ENCODE assay signal across 2 fruit fly cellular contexts in genomic region chr3R:25260670-25261069, dm6.
TF ChIP-seq lines count a peak whose summit lies in the region.

No protein-coding gene starts in this region.

- no peak for TF ChIP-seq CTCF in whole organism, embryonic (GFP tag; optimal IDR thresholded peaks at IDR 0.05; lab: Kevin White, UChicago)

TF ChIP-seq in whole organism, adult, 20 proteins besides CTCF, POLR2A, EP300 and RAD21:
- no peak for TF ChIP-seq CG11617 (GFP tag; optimal IDR thresholded peaks at IDR 0.05; lab: Kevin White, UChicago)
- TF ChIP-seq Clk (GFP tag; optimal IDR thresholded peaks at IDR 0.05; lab: Kevin White, UChicago), result no peak
- TF ChIP-seq toe (GFP tag; optimal IDR thresholded peaks at IDR 0.05; lab: Kevin White, UChicago), result no peak
- TF ChIP-seq CG33017 (tag; optimal IDR thresholded peaks at IDR 0.05; lab: Kevin White, UChicago), result no peak
- peak; percentile 16 for TF ChIP-seq cic (GFP tag; optimal IDR thresholded peaks at IDR 0.05; lab: Kevin White, UChicago)
- no peak for TF ChIP-seq CG12768 (GFP tag; optimal IDR thresholded peaks at IDR 0.05; lab: Kevin White, UChicago)

TF ChIP-seq in whole organism, embryonic, 481 proteins besides CTCF, POLR2A, EP300 and RAD21:
- TF ChIP-seq Oli (tag; optimal IDR thresholded peaks at IDR 0.05; lab: Kevin White, UChicago) (no peak), disco-r (GFP tag; optimal IDR thresholded peaks at IDR 0.05; lab: Kevin White, UChicago) (no peak), fd96Cb (tag; optimal IDR thresholded peaks at IDR 0.05; lab: Kevin White, UChicago) (no peak), fu2 (GFP tag; optimal IDR thresholded peaks at IDR 0.05; lab: Kevin White, UChicago) (no peak), BtbVII (GFP tag; optimal IDR thresholded peaks at IDR 0.05; lab: Kevin White, UChicago) (no peak), Awh (GFP tag; IDR thresholded peaks at IDR 0.05; lab: Robert Waterston, UW) (no peak), H2.0 (GFP tag; IDR thresholded peaks at IDR 0.05; lab: Robert Waterston, UW) (no peak), D19A (tag; optimal IDR thresholded peaks at IDR 0.05; lab: Kevin White, UChicago) (peak; percentile 52), CG13894 (tag; optimal IDR thresholded peaks at IDR 0.05; lab: Kevin White, UChicago) (no peak), CG31441 (GFP tag; IDR thresholded peaks at IDR 0.05; lab: Robert Waterston, UW) (no peak), ewg (GFP tag; optimal IDR thresholded peaks at IDR 0.05; lab: Kevin White, UChicago) (no peak), GATAe (GFP tag; conservative IDR thresholded peaks at IDR 0.05; lab: Robert Waterston, UW) (peak; percentile 53; the same call in 1 of the 2 replicates), CG3726 (GFP tag; IDR thresholded peaks at IDR 0.05; lab: Robert Waterston, UW) (no peak), mirr (GFP tag; optimal IDR thresholded peaks at IDR 0.05; lab: Kevin White, UChicago) (peak; percentile 93), CG4617 (GFP tag; optimal IDR thresholded peaks at IDR 0.05; lab: Kevin White, UChicago; ENCODE audit: borderline replicate concordance) (no peak), CG32772 (GFP tag; IDR thresholded peaks at IDR 0.05; lab: Robert Waterston, UW) (no peak), grn (GFP tag; optimal IDR thresholded peaks at IDR 0.05; lab: Kevin White, UChicago) (peak; percentile 53), lbe (GFP tag; optimal IDR thresholded peaks at IDR 0.05; lab: Kevin White, UChicago) (peak; percentile 21), Gsc (GFP tag; IDR thresholded peaks at IDR 0.05; lab: Robert Waterston, UW) (no peak), CG33213 (GFP tag; optimal IDR thresholded peaks at IDR 0.05; lab: Kevin White, UChicago) (no peak), sens (GFP tag; lab: Kevin White, UChicago) (peak; percentile 48), jumu (GFP tag; optimal IDR thresholded peaks at IDR 0.05; lab: Kevin White, UChicago) (no peak), C15 (GFP tag; IDR thresholded peaks at IDR 0.05; lab: Robert Waterston, UW) (no peak), Hey (tag; optimal IDR thresholded peaks at IDR 0.05; lab: Kevin White, UChicago) (no peak), dan (GFP tag; IDR thresholded peaks at IDR 0.05; lab: Robert Waterston, UW) (no peak), CG10366 (GFP tag; IDR thresholded peaks at IDR 0.05; lab: Robert Waterston, UW) (no peak), CG34376 (GFP tag; optimal IDR thresholded peaks at IDR 0.05; lab: Kevin White, UChicago) (peak; percentile 47), Hsf (GFP tag; optimal IDR thresholded peaks at IDR 0.05; lab: Kevin White, UChicago) (no peak), CG11504 (tag; optimal IDR thresholded peaks at IDR 0.05; lab: Kevin White, UChicago) (no peak), exex (tag; optimal IDR thresholded peaks at IDR 0.05; lab: Kevin White, UChicago) (peak; percentile 97), Med (GFP tag; lab: Kevin White, UChicago) (no peak), chinmo (GFP tag; IDR thresholded peaks at IDR 0.05; lab: Robert Waterston, UW; ENCODE audit: partially characterized antibody) (no peak), CG15696 (tag; optimal IDR thresholded peaks at IDR 0.05; lab: Kevin White, UChicago) (no peak), CG2129 (GFP tag; IDR thresholded peaks at IDR 0.05; lab: Robert Waterston, UW; ENCODE audit: partially characterized antibody) (no peak), tap (tag; optimal IDR thresholded peaks at IDR 0.05; lab: Kevin White, UChicago) (no peak), dati (GFP tag; IDR thresholded peaks at IDR 0.05; lab: Robert Waterston, UW) (no peak), CG6272 (GFP tag; IDR thresholded peaks at IDR 0.05; lab: Robert Waterston, UW) (no peak), CG10147 (GFP tag; optimal IDR thresholded peaks at IDR 0.05; lab: Kevin White, UChicago) (no peak), Spps (tag; optimal IDR thresholded peaks at IDR 0.05; lab: Kevin White, UChicago) (no peak), da (GFP tag; optimal IDR thresholded peaks at IDR 0.05; lab: Kevin White, UChicago) (no peak), CG31365 (tag; optimal IDR thresholded peaks at IDR 0.05; lab: Kevin White, UChicago) (no peak), Lhr (GFP tag; optimal IDR thresholded peaks at IDR 0.05; lab: Kevin White, UChicago) (no peak), CG5245 (GFP tag; optimal IDR thresholded peaks at IDR 0.05; lab: Kevin White, UChicago) (no peak), CG7987 (GFP tag; optimal IDR thresholded peaks at IDR 0.05; lab: Kevin White, UChicago) (no peak), CG2678 (tag; optimal IDR thresholded peaks at IDR 0.05; lab: Kevin White, UChicago) (no peak), CG6689 (GFP tag; IDR thresholded peaks at IDR 0.05; lab: Robert Waterston, UW) (no peak), h (optimal IDR thresholded peaks at IDR 0.05; lab: Kevin White, UChicago) (no peak)
